Fruit fly (Drosophila melanogaster) whole organism, adult: ENCODE results near the gene Aos1.

Source experiments
- CG11617 ChIP-seq: fragments of 200-800 bp; sonication (Bioruptor generic); optimal IDR thresholded peaks from 2 replicates; lab custom pipeline; 2017; ENCODE audit warnings: mild to moderate bottlenecking, missing biosample characterization, missing genetic modification reagents, missing genetic modification characterization
- CG12768 ChIP-seq: fragments of 200-800 bp; sonication (Bioruptor generic); optimal IDR thresholded peaks from 2 replicates; lab custom pipeline; 2017; ENCODE audit warnings: missing biosample characterization, missing genetic modification characterization, mild to moderate bottlenecking, moderate library complexity, missing genetic modification reagents
- CG14711 ChIP-seq: fragments of 200-800 bp; sonication (Bioruptor generic); optimal IDR thresholded peaks from 2 replicates; lab custom pipeline; 2018; ENCODE audit warnings: missing biosample characterization, mild to moderate bottlenecking, missing genetic modification characterization, moderate library complexity
- CG1620 ChIP-seq: fragments of 200-800 bp; sonication (Bioruptor generic); optimal IDR thresholded peaks from 2 replicates; lab custom pipeline; 2016; ENCODE audit warnings: missing biosample characterization, missing genetic modification characterization
- CG33017 ChIP-seq: fragments of 200-800 bp; sonication (Bioruptor generic); optimal IDR thresholded peaks from 2 replicates; lab custom pipeline; 2018; ENCODE audit warnings: missing biosample characterization, mild to moderate bottlenecking, missing genetic modification characterization, moderate library complexity
- CG5204 ChIP-seq: fragments of 200-800 bp; sonication (Bioruptor generic); optimal IDR thresholded peaks from 2 replicates; lab custom pipeline; 2016; ENCODE audit warnings: missing biosample characterization, missing genetic modification characterization
- CG7045 ChIP-seq: fragments of 200-800 bp; sonication (Bioruptor generic); optimal IDR thresholded peaks from 2 replicates; lab custom pipeline; 2017; ENCODE audit warnings: missing biosample characterization, mild to moderate bottlenecking, missing genetic modification characterization
- CG7101 ChIP-seq: fragments of 200-800 bp; sonication (Bioruptor generic); optimal IDR thresholded peaks from 2 replicates; lab custom pipeline; 2018; ENCODE audit warnings: missing biosample characterization, mild to moderate bottlenecking, missing genetic modification characterization, moderate library complexity
- Clk ChIP-seq: fragments of 200-800 bp; sonication (Bioruptor generic); optimal IDR thresholded peaks from 2 replicates; lab custom pipeline; 2017; ENCODE audit warnings: missing biosample characterization, missing genetic modification characterization
- Crg-1 ChIP-seq: fragments of 200-800 bp; sonication (Bioruptor generic); optimal IDR thresholded peaks from 2 replicates; lab custom pipeline; 2016; ENCODE audit warnings: missing biosample characterization, missing genetic modification characterization
- Hr96 ChIP-seq: fragments of 200-800 bp; sonication (Bioruptor generic); optimal IDR thresholded peaks from 2 replicates; lab custom pipeline; 2016; ENCODE audit warnings: missing biosample characterization, missing genetic modification characterization
- Mnt ChIP-seq: fragments of 200-800 bp; sonication (Bioruptor generic); optimal IDR thresholded peaks from 2 replicates; lab custom pipeline; 2016; ENCODE audit warnings: missing biosample characterization, mild to moderate bottlenecking, missing genetic modification characterization
- bab1 ChIP-seq: fragments of 200-800 bp; sonication (Bioruptor generic); optimal IDR thresholded peaks from 3 replicates; lab custom pipeline; 2019; ENCODE audit warnings: missing biosample characterization, mild to moderate bottlenecking, missing genetic modification characterization, moderate library complexity
- cic ChIP-seq: fragments of 200-800 bp; sonication (Bioruptor generic); optimal IDR thresholded peaks from 2 replicates; lab custom pipeline; 2017; ENCODE audit warnings: missing biosample characterization, mild to moderate bottlenecking, missing genetic modification characterization, moderate library complexity
- cnc ChIP-seq, 2 experiments: fragments of >200 bp; optimal IDR thresholded peaks; 2 replicates each; lab custom pipeline; 2017
- kay ChIP-seq: fragments of 200-800 bp; sonication (Bioruptor generic); peaks from one replicate; lab custom pipeline; 2016; ENCODE audit warnings: missing biosample characterization, missing genetic modification characterization, borderline replicate concordance
- ovo ChIP-seq: fragments of 200-800 bp; sonication (Bioruptor generic); optimal IDR thresholded peaks from 2 replicates; lab custom pipeline; 2016; ENCODE audit warnings: missing biosample characterization, missing genetic modification characterization
- pad ChIP-seq: fragments of 200-800 bp; sonication (Bioruptor generic); optimal IDR thresholded peaks from 3 replicates; lab custom pipeline; 2017; ENCODE audit warnings: missing biosample characterization, missing genetic modification characterization, mild to moderate bottlenecking, moderate library complexity, missing genetic modification reagents
- tj ChIP-seq: fragments of 200-800 bp; sonication (Bioruptor generic); optimal IDR thresholded peaks from 3 replicates; lab custom pipeline; 2017; ENCODE audit warnings: missing biosample characterization, mild to moderate bottlenecking, missing genetic modification characterization, moderate library complexity
- toe ChIP-seq: fragments of 200-800 bp; sonication (Bioruptor generic); optimal IDR thresholded peaks from 2 replicates; lab custom pipeline; 2016; ENCODE audit warnings: missing biosample characterization, missing genetic modification characterization

Aos1 gene

dm6 chr3R:12398620-12399247 is 34.9 kb downstream of the Aos1 start, which contains the start of gene Cyp9f3:
Gene Cyp9f3, minus strand, starts transcription at chr3R:12398929.
- no peak for TF ChIP-seq CG33017 (tag; lab: Kevin White, UChicago)
- TF ChIP-seq pad (GFP tag; lab: Kevin White, UChicago): peak; percentile 45
- no peak for TF ChIP-seq tj (GFP tag; lab: Kevin White, UChicago)
- TF ChIP-seq cic (GFP tag; lab: Kevin White, UChicago): peak; percentile 25

DNA sequence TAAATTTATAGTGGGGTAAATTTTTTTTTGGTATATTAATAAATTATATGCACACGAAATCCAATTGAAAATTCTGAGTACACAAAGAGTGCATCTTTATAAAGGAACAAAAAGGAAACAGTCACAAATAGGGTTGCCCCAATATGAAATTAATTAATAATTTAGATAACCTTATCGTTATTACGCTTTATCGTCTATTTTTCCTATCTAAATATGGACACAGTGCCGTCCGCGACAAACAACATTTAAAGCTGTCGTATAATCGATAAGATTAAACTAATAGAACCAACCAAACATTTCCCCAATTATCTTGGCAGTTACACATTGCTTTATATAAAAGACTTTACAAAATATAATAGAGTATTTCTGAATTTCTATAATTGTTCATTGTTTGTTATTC is 35.6 kb downstream of the Aos1 start:
- TF ChIP-seq CG7045 (GFP tag; lab: Kevin White, UChicago) (peak; percentile 49), Clk (GFP tag; lab: Kevin White, UChicago) (no peak), kay (GFP tag; lab: Kevin White, UChicago) (peak; percentile 88), CG14711 (peak; percentile 7)

DNA sequence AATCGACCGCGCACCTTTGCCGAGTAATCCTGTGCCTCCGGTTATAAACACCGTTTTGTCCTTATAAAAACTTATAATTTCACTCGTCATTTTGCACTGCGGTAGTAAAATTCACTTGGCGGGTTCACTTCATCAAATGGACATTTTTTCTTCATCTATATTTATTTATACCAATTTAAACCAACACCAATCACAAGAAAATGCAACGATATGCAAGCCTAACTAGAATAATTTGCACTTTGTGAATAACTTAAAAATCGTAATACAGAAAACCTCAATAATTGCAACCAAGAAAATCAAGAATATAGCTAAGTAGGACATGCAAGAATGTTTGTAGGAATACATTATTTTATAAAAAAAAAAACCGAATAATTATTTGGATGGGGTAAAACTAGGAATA is 37.7 kb downstream of the Aos1 start, which contains the start of the genes CG10096 and CG10097:
TSS of gene CG10096 (minus strand) at position 101 of the 400 bp plus-strand sequence.
TSS of gene CG10097 (minus strand) at position 101 of the 400 bp plus-strand sequence.
- TF ChIP-seq kay (GFP tag; lab: Kevin White, UChicago) (peak; percentile 75), CG7101 (tag; lab: Kevin White, UChicago) (no peak)

- TF ChIP-seq CG5204 (GFP tag; lab: Kevin White, UChicago) (no peak), CG12768 (GFP tag; lab: Kevin White, UChicago) (no peak), pad (GFP tag; lab: Kevin White, UChicago) (no peak), CG14711 (no peak), bab1 (GFP tag; lab: Kevin White, UChicago) (no peak), CG7045 (GFP tag; lab: Kevin White, UChicago) (no peak), CG11617 (GFP tag; lab: Kevin White, UChicago) (no peak), Hr96 (GFP tag; lab: Kevin White, UChicago) (no peak), tj (GFP tag; lab: Kevin White, UChicago) (no peak), cic (GFP tag; lab: Kevin White, UChicago) (no peak), CG1620 (GFP tag; lab: Kevin White, UChicago) (no peak), CG7101 (tag; lab: Kevin White, UChicago) (no peak), kay (GFP tag; lab: Kevin White, UChicago) (no peak)
Observed at dm6 chr3R:12386965-12387364, 46.7 kb downstream of the Aos1 start, which contains the start of gene CG33098. Gene CG33098, plus strand, starts transcription at chr3R:12387188.

DNA sequence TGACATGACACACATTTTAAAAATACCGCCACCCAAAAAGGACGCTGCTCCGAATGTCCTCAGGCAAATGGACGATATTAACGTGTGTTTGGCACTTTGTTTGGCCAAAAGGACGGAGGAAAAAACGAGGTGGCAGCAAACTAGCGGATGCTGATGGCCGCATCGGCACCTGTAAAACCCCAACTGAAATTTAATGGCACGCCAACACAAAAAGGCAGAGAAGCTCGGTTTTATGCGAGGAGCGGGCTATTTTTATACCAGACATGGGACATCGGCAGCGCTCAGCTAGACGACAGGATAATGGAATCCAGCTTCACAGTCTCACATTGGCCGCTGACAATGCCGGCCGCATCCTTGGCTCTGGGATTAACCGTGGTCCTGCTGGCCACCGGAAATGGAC is 47.7 kb downstream of the Aos1 start, which contains the start of gene Sol1:
TSS of gene Sol1 (plus strand) at position 301 of the 400 bp plus-strand sequence.
- TF ChIP-seq cic (GFP tag; lab: Kevin White, UChicago) (no peak), CG14711 (no peak), toe (GFP tag; lab: Kevin White, UChicago) (no peak), Clk (GFP tag; lab: Kevin White, UChicago) (no peak), kay (GFP tag; lab: Kevin White, UChicago) (no peak), CG5204 (GFP tag; lab: Kevin White, UChicago) (no peak), CG1620 (GFP tag; lab: Kevin White, UChicago) (no peak), CG7101 (tag; lab: Kevin White, UChicago) (no peak), pad (GFP tag; lab: Kevin White, UChicago) (no peak), cnc (optimal IDR thresholded peaks at IDR 0.05; lab: Kevin White, UChicago) (no peak), Hr96 (GFP tag; lab: Kevin White, UChicago) (no peak), CG33017 (tag; lab: Kevin White, UChicago) (no peak), tj (GFP tag; lab: Kevin White, UChicago) (no peak), CG12768 (GFP tag; lab: Kevin White, UChicago) (no peak), Crg-1 (GFP tag; lab: Kevin White, UChicago) (no peak), CG11617 (GFP tag; lab: Kevin White, UChicago) (no peak), Mnt (GFP tag; lab: Kevin White, UChicago) (no peak), CG7045 (GFP tag; lab: Kevin White, UChicago) (no peak), ovo (GFP tag; lab: Kevin White, UChicago) (no peak)

dm6 chr3R:12384274-12384673 is 49.3 kb downstream of the Aos1 start:
- no peak for TF ChIP-seq cic (GFP tag; lab: Kevin White, UChicago)
- no peak for TF ChIP-seq bab1 (GFP tag; lab: Kevin White, UChicago)
- no peak for TF ChIP-seq cnc (optimal IDR thresholded peaks at IDR 0.05; lab: Kevin White, UChicago)
- no peak for TF ChIP-seq ovo (GFP tag; lab: Kevin White, UChicago)
- TF ChIP-seq CG14711: no peak
- TF ChIP-seq CG33017 (tag; lab: Kevin White, UChicago): no peak
- TF ChIP-seq Mnt (GFP tag; lab: Kevin White, UChicago): no peak
- no peak for TF ChIP-seq tj (GFP tag; lab: Kevin White, UChicago)
- TF ChIP-seq CG7101 (tag; lab: Kevin White, UChicago): no peak
- TF ChIP-seq CG5204 (GFP tag; lab: Kevin White, UChicago): no peak
- no peak for TF ChIP-seq Clk (GFP tag; lab: Kevin White, UChicago)
- TF ChIP-seq pad (GFP tag; lab: Kevin White, UChicago): no peak
- TF ChIP-seq CG12768 (GFP tag; lab: Kevin White, UChicago): no peak
- TF ChIP-seq kay (GFP tag; lab: Kevin White, UChicago): no peak
- TF ChIP-seq CG1620 (GFP tag; lab: Kevin White, UChicago): no peak
- no peak for TF ChIP-seq toe (GFP tag; lab: Kevin White, UChicago)
- TF ChIP-seq CG11617 (GFP tag; lab: Kevin White, UChicago): no peak
